Worm (Caenorhabditis elegans) whole organism, young adult: Measurements from ENCODE around the gene hlh-30.

Experiments
- B0261.1 ChIP-seq: sonication (generic microtip); optimal IDR thresholded peaks from 2 replicates; lab custom pipeline; 2016; ENCODE audit warnings: mild to moderate bottlenecking, missing genetic modification characterization, moderate library complexity, missing compliant biosample characterization
- B0336.3 ChIP-seq: fragments of 200-800 bp; sonication (Bioruptor generic); IDR thresholded peaks from 2 replicates; pipeline ENCODE4 v1.3.6; 2022; ENCODE audit warnings: missing genetic modification characterization, missing compliant biosample characterization
- C06A6.2 ChIP-seq: fragments of 200-800 bp; sonication (Bioruptor generic); conservative IDR thresholded peaks from 2 replicates; pipeline ENCODE4 v1.3.6; 2022; ENCODE audit warnings: missing genetic modification characterization, missing compliant biosample characterization
- F49E8.2 ChIP-seq: sonication (generic microtip); optimal IDR thresholded peaks from 3 replicates; lab custom pipeline; 2017; ENCODE audit warnings: missing genetic modification characterization, mild to moderate bottlenecking, missing compliant biosample characterization, antibody characterized with exemption, moderate library complexity; ENCODE audit not compliant: insufficient read depth
- F57A8.1 ChIP-seq: fragments of 200-800 bp; sonication (Bioruptor generic); optimal IDR thresholded peaks from 2 replicates; lab custom pipeline; 2018; ENCODE audit warnings: mild to moderate bottlenecking, missing genetic modification characterization, moderate library complexity, missing compliant biosample characterization
- K12H6.12 ChIP-seq: fragments of 200-800 bp; sonication (Bioruptor generic); optimal IDR thresholded peaks from 2 replicates; lab custom pipeline; 2018; ENCODE audit warnings: mild to moderate bottlenecking, missing genetic modification characterization, missing compliant biosample characterization
- Y53F4B.3 ChIP-seq: fragments of 200-800 bp; sonication (Bioruptor generic); IDR thresholded peaks from 2 replicates; pipeline ENCODE4 v1.3.6; 2022; ENCODE audit warnings: missing genetic modification reagents, missing genetic modification characterization, missing compliant biosample characterization
- Y53G8AR.9 ChIP-seq: fragments of 200-800 bp; sonication (Bioruptor generic); conservative IDR thresholded peaks from 2 replicates; pipeline ENCODE4 v1.3.6; 2022; ENCODE audit warnings: missing genetic modification reagents, missing genetic modification characterization, missing compliant biosample characterization
- Y56A3A.18 ChIP-seq: fragments of 200-800 bp; sonication (Bioruptor generic); IDR thresholded peaks from 2 replicates; pipeline ENCODE4 v1.3.6; 2022; ENCODE audit warnings: missing genetic modification reagents, missing genetic modification characterization, missing compliant biosample characterization
- Y79H2A.3 ChIP-seq: fragments of 200-800 bp; sonication (Bioruptor generic); conservative IDR thresholded peaks from 2 replicates; pipeline ENCODE4 v1.3.6; 2022; ENCODE audit warnings: missing genetic modification reagents, missing genetic modification characterization, missing compliant biosample characterization
- attf-5 ChIP-seq: fragments of 200-800 bp; sonication (Bioruptor generic); optimal IDR thresholded peaks from 2 replicates; lab custom pipeline; 2018; ENCODE audit warnings: mild to moderate bottlenecking, missing genetic modification characterization, missing compliant biosample characterization
- attf-6 ChIP-seq: fragments of 200-800 bp; sonication (Bioruptor generic); IDR thresholded peaks from 2 replicates; pipeline ENCODE4 v1.3.6; 2022; ENCODE audit warnings: missing genetic modification reagents, missing genetic modification characterization, missing compliant biosample characterization
- cebp-1 ChIP-seq, 2 experiments: fragments of 200-800 bp in 1 of 2; sonication (Bioruptor generic) in 1 of 2; sonication (generic microtip) in 1 of 2; IDR thresholded peaks in 1 of 2; optimal IDR thresholded peaks in 1 of 2; 2 replicates each; pipeline versions ENCODE4 v1.3.6 to Lab custom; 2017 to 2022; ENCODE audit warnings: missing compliant biosample characterization in 2 of 2, missing genetic modification characterization in 2 of 2, mild to moderate bottlenecking in 1 of 2, missing genetic modification reagents in 1 of 2, moderate library complexity in 1 of 2
- ceh-40 ChIP-seq: fragments of 200-800 bp; sonication (Bioruptor generic); IDR thresholded peaks from 2 replicates; pipeline ENCODE4 v1.3.6; 2022; ENCODE audit warnings: missing genetic modification characterization, missing compliant biosample characterization
- chd-7 ChIP-seq: sonication (generic microtip); optimal IDR thresholded peaks from 2 replicates; lab custom pipeline; 2016; ENCODE audit warnings: mild to moderate bottlenecking, missing genetic modification characterization, moderate library complexity, missing compliant biosample characterization
- dox-1 ChIP-seq: fragments of 200-800 bp; sonication (Bioruptor generic); IDR thresholded peaks from 2 replicates; pipeline ENCODE4 v1.3.6; 2022; ENCODE audit warnings: missing genetic modification reagents, missing genetic modification characterization, missing compliant biosample characterization
- dpff-1 ChIP-seq: sonication (generic microtip); optimal IDR thresholded peaks from 2 replicates; lab custom pipeline; 2017; ENCODE audit warnings: mild to moderate bottlenecking, missing genetic modification characterization, missing compliant biosample characterization
- egl-18 ChIP-seq: fragments of 200-800 bp; sonication (Bioruptor generic); IDR thresholded peaks from 2 replicates; pipeline ENCODE4 v1.3.6; 2022; ENCODE audit warnings: missing genetic modification reagents, missing genetic modification characterization, missing compliant biosample characterization
- egrh-3 ChIP-seq: fragments of 200-800 bp; sonication (Bioruptor generic); IDR thresholded peaks from 2 replicates; pipeline ENCODE4 v1.3.6; 2022; ENCODE audit warnings: missing genetic modification reagents, missing genetic modification characterization, missing compliant biosample characterization
- ekl-4 ChIP-seq: fragments of 200-800 bp; sonication (Bioruptor generic); IDR thresholded peaks from 2 replicates; pipeline ENCODE4 v1.3.6; 2022; ENCODE audit warnings: missing genetic modification reagents, missing genetic modification characterization, missing compliant biosample characterization
- ets-4 ChIP-seq: fragments of 200-800 bp; sonication (Bioruptor generic); optimal IDR thresholded peaks from 2 replicates; lab custom pipeline; 2018; ENCODE audit warnings: mild to moderate bottlenecking, missing genetic modification characterization, missing compliant biosample characterization
- fkh-3 ChIP-seq: sonication (generic microtip); optimal IDR thresholded peaks from 2 replicates; lab custom pipeline; 2016; ENCODE audit warnings: mild to moderate bottlenecking, missing genetic modification characterization, missing compliant biosample characterization
- hlh-26 ChIP-seq: fragments of 200-800 bp; sonication (Bioruptor generic); conservative IDR thresholded peaks from 2 replicates; pipeline ENCODE4 v1.3.6; 2022; ENCODE audit warnings: missing genetic modification reagents, missing genetic modification characterization, missing compliant biosample characterization
- hmg-1.2 ChIP-seq: fragments of 200-800 bp; sonication (Bioruptor generic); IDR thresholded peaks from 2 replicates; pipeline ENCODE4 v1.3.6; 2022; ENCODE audit warnings: missing genetic modification reagents, missing genetic modification characterization, missing compliant biosample characterization
- hmg-20 ChIP-seq: fragments of 200-800 bp; sonication (Bioruptor generic); IDR thresholded peaks from 2 replicates; pipeline ENCODE4 v1.3.6; 2022; ENCODE audit warnings: missing genetic modification reagents, missing genetic modification characterization, missing compliant biosample characterization
- hsf-1 ChIP-seq: fragments of 200-800 bp; sonication (Bioruptor generic); IDR thresholded peaks from 2 replicates; pipeline ENCODE4 v1.3.6; 2022; ENCODE audit warnings: missing genetic modification reagents, missing genetic modification characterization, missing compliant biosample characterization
- let-607 ChIP-seq, 2 experiments: fragments of 200-800 bp in 1 of 2; sonication (Bioruptor generic) in 1 of 2; sonication (generic microtip) in 1 of 2; optimal IDR thresholded peaks; 2 replicates each; lab custom pipeline; 2016 to 2018; ENCODE audit warnings: mild to moderate bottlenecking in 2 of 2, missing compliant biosample characterization in 2 of 2, missing genetic modification characterization in 2 of 2, moderate library complexity in 2 of 2, missing genotype in 1 of 2
- lin-54 ChIP-seq: fragments of 200-800 bp; sonication (Bioruptor generic); optimal IDR thresholded peaks from 2 replicates; lab custom pipeline; 2018; ENCODE audit warnings: mild to moderate bottlenecking, missing genetic modification characterization, missing compliant biosample characterization
- lir-1 ChIP-seq: fragments of 200-800 bp; sonication (Bioruptor generic); conservative IDR thresholded peaks from 2 replicates; pipeline ENCODE4 v1.3.6; 2022; ENCODE audit warnings: missing genetic modification reagents, missing genetic modification characterization, missing compliant biosample characterization
- madf-6 ChIP-seq: fragments of 200-800 bp; sonication (Bioruptor generic); IDR thresholded peaks from 2 replicates; pipeline ENCODE4 v1.3.6; 2022; ENCODE audit warnings: missing genetic modification reagents, missing genetic modification characterization, missing compliant biosample characterization
- madf-8 ChIP-seq: fragments of 200-800 bp; sonication (Bioruptor generic); conservative IDR thresholded peaks from 2 replicates; pipeline ENCODE4 v1.3.6; 2022; ENCODE audit warnings: missing genetic modification reagents, missing genetic modification characterization, missing compliant biosample characterization
- nfya-1 ChIP-seq: sonication (generic microtip); optimal IDR thresholded peaks from 2 replicates; lab custom pipeline; 2017; ENCODE audit warnings: antibody characterized with exemption, missing compliant biosample characterization, missing genetic modification characterization, borderline replicate concordance; ENCODE audit not compliant: insufficient read depth
- nhr-80 ChIP-seq: sonication (generic microtip); optimal IDR thresholded peaks from 2 replicates; lab custom pipeline; 2016; ENCODE audit warnings: missing genetic modification characterization, missing compliant biosample characterization
- rpc-1 ChIP-seq, 2 experiments: fragments of 150-350 bp in 1 of 2; sonication (generic microtip) in 1 of 2; optimal IDR thresholded peaks; 2 replicates each; lab custom pipeline; 2014 to 2018; ENCODE audit warnings: missing biosample characterization in 1 of 2, missing genetic modification characterization in 1 of 2, missing genetic modification reagents in 1 of 2, missing genotype in 1 of 2
- sea-2 ChIP-seq: fragments of 200-800 bp; sonication (Bioruptor generic); IDR thresholded peaks from 2 replicates; pipeline ENCODE4 v1.3.6; 2022; ENCODE audit warnings: missing genetic modification characterization, missing compliant biosample characterization
- tbp1 ChIP-seq: fragments of 200-800 bp; sonication (Bioruptor generic); optimal IDR thresholded peaks from 2 replicates; lab custom pipeline; 2018; ENCODE audit warnings: mild to moderate bottlenecking, missing genetic modification characterization, missing compliant biosample characterization
- tbx-9 ChIP-seq: sonication (generic microtip); optimal IDR thresholded peaks from 2 replicates; lab custom pipeline; 2016; ENCODE audit warnings: borderline replicate concordance, missing genetic modification characterization, inconsistent platforms, missing compliant biosample characterization
- xnd-1 ChIP-seq: sonication (generic microtip); optimal IDR thresholded peaks from 2 replicates; lab custom pipeline; 2016; ENCODE audit warnings: missing genotype, missing genetic modification reagents, missing genetic modification characterization, missing compliant biosample characterization
- zfh-2 ChIP-seq: fragments of 200-800 bp; sonication (Bioruptor generic); conservative IDR thresholded peaks from 2 replicates; pipeline ENCODE4 v1.3.6; 2022; ENCODE audit warnings: missing genetic modification reagents, missing genetic modification characterization, missing compliant biosample characterization
- ztf-22 ChIP-seq: fragments of 200-800 bp; sonication (Bioruptor generic); optimal IDR thresholded peaks from 2 replicates; lab custom pipeline; 2018; ENCODE audit warnings: mild to moderate bottlenecking, missing genetic modification characterization, moderate library complexity, missing compliant biosample characterization
- ztf-6 ChIP-seq: fragments of 200-800 bp; sonication (Bioruptor generic); IDR thresholded peaks from 2 replicates; pipeline ENCODE4 v1.3.6; 2022; ENCODE audit warnings: missing genetic modification reagents, missing genetic modification characterization, missing compliant biosample characterization

Gene hlh-30

ce11 chrIV:4030917-4031599 lies 3.7 kb downstream of the hlh-30 start:
- TF ChIP-seq madf-8 (no peak), lin-54 (GFP tag; lab: Kevin White, UChicago) (peak; percentile 31), xnd-1 (tag; lab: Kevin White, UChicago) (no peak), rpc-1 (optimal IDR thresholded peaks at IDR 0.05; lab: Kevin White, UChicago) (peak; percentile 29), rpc-1 (tag; optimal IDR thresholded peaks at IDR 0.05; lab: Kevin White, UChicago) (peak; percentile 71), B0261.1 (tag; lab: Kevin White, UChicago) (peak; percentile 47), let-607 (tag; optimal IDR thresholded peaks at IDR 0.05; lab: Kevin White, UChicago) (no peak), tbp1 (peak; percentile 81)

ce11 chrIV:4029288-4029687 lies 5.5 kb downstream of the hlh-30 start:
- no peak for TF ChIP-seq sea-2 (GFP tag; lab: Robert Waterston, UW)
- TF ChIP-seq C06A6.2 (GFP tag; lab: Robert Waterston, UW), result no peak
- TF ChIP-seq Y79H2A.3 (GFP tag; lab: Robert Waterston, UW), result no peak
- TF ChIP-seq rpc-1 (optimal IDR thresholded peaks at IDR 0.05; lab: Kevin White, UChicago), result no peak
- TF ChIP-seq rpc-1 (tag; optimal IDR thresholded peaks at IDR 0.05; lab: Kevin White, UChicago), result no peak
- peak; percentile 60 for TF ChIP-seq nhr-80 (tag; lab: Kevin White, UChicago)
- TF ChIP-seq F57A8.1 (GFP tag; lab: Kevin White, UChicago), result no peak
- no peak for TF ChIP-seq hlh-26
- no peak for TF ChIP-seq hmg-1.2 (GFP tag; lab: Robert Waterston, UW)
- TF ChIP-seq egl-18 (GFP tag; lab: Robert Waterston, UW), result no peak
- no peak for TF ChIP-seq K12H6.12 (tag; lab: Kevin White, UChicago)
- peak; percentile 3 for TF ChIP-seq ztf-22 (GFP tag; lab: Kevin White, UChicago)
- TF ChIP-seq ztf-6, result no peak
- 0 out of 2 replicates have a peak, but pooled peaks have one; percentile 11 for TF ChIP-seq cebp-1 (GFP tag; IDR thresholded peaks at IDR 0.05; lab: Robert Waterston, UW)
- peak; percentile 35 for TF ChIP-seq cebp-1 (tag; optimal IDR thresholded peaks at IDR 0.05; lab: Kevin White, UChicago)
- no peak for TF ChIP-seq zfh-2 (GFP tag; lab: Robert Waterston, UW)
- no peak for TF ChIP-seq fkh-3 (tag; lab: Kevin White, UChicago)
- peak; percentile 57 for TF ChIP-seq dox-1 (GFP tag; lab: Robert Waterston, UW)
- TF ChIP-seq hsf-1 (GFP tag; lab: Robert Waterston, UW), result no peak
- TF ChIP-seq Y53F4B.3 (GFP tag; lab: Robert Waterston, UW), result no peak

DNA sequence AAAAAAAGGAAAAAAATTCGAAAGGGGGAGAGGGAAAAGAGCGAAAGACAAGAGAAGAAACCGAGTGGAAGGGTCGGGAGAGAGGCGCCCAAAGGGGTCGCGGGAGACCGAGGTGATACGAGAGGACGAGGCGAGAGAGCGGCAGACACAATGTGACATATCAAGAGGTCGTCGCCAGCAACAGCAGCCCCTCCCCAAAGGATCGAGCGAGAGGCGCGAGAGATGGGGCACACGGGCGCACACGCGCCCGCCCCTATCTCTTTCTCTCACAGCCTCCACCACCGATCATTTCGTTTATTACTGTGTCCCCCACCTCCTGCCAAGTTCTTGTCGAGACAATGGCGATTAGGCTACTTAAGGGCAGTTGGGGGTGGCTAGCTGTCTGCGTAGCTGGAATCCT lies 6.6 kb downstream of the hlh-30 start:
- no peak for TF ChIP-seq tbx-9
- no peak for TF ChIP-seq fkh-3 (tag; lab: Kevin White, UChicago)
- peak; percentile 23 for TF ChIP-seq dpff-1 (tag; lab: Kevin White, UChicago)
- TF ChIP-seq ekl-4 (GFP tag; lab: Robert Waterston, UW), result 0 out of 2 replicates have a peak, but pooled peaks have one; percentile 18
- 0 out of 2 replicates have a peak, but pooled peaks have one; percentile 20 for TF ChIP-seq hmg-20 (GFP tag; lab: Robert Waterston, UW)
- no peak for TF ChIP-seq F49E8.2 (tag; lab: Kevin White, UChicago)
- no peak for TF ChIP-seq attf-6 (GFP tag; lab: Robert Waterston, UW)
- TF ChIP-seq dox-1 (GFP tag; lab: Robert Waterston, UW), result peak; percentile 90
- no peak; the same call in 1 of the 2 replicates for TF ChIP-seq Y56A3A.18 (GFP tag; lab: Robert Waterston, UW)
- peak; percentile 42 for TF ChIP-seq ets-4 (GFP tag; lab: Kevin White, UChicago)
- TF ChIP-seq hlh-26, result no peak
- TF ChIP-seq lir-1 (GFP tag; lab: Robert Waterston, UW), result peak; percentile 30; the same call in 1 of the 2 replicates
- TF ChIP-seq Y53G8AR.9, result 0 out of 2 replicates have a peak, but pooled peaks have one; percentile 48
- no peak for TF ChIP-seq ceh-40 (GFP tag; lab: Robert Waterston, UW)
- TF ChIP-seq sea-2 (GFP tag; lab: Robert Waterston, UW), result no peak
- peak; percentile 69 for TF ChIP-seq attf-5 (GFP tag; lab: Kevin White, UChicago)
- TF ChIP-seq Y79H2A.3 (GFP tag; lab: Robert Waterston, UW), result no peak
- TF ChIP-seq B0336.3 (GFP tag; lab: Robert Waterston, UW), result peak; percentile 34; the same call in 1 of the 2 replicates
- TF ChIP-seq lin-54 (GFP tag; lab: Kevin White, UChicago), result peak; percentile 53
- TF ChIP-seq egrh-3 (GFP tag; lab: Robert Waterston, UW), result peak; percentile 97
- no peak for TF ChIP-seq nfya-1 (tag; lab: Kevin White, UChicago)
- TF ChIP-seq madf-6, result 0 out of 2 replicates have a peak, but pooled peaks have one; percentile 28
- TF ChIP-seq chd-7 (tag; lab: Kevin White, UChicago), result peak; percentile 68
